Fruit fly (Drosophila melanogaster): Measurements from ENCODE around the gene CG33702.

- TF ChIP-seq Mnt (GFP tag; optimal IDR thresholded peaks at IDR 0.05) (no peak), cic (GFP tag; optimal IDR thresholded peaks at IDR 0.05) (no peak), kay (GFP tag; ENCODE audit: borderline replicate concordance) (no peak), tj (GFP tag; optimal IDR thresholded peaks at IDR 0.05) (no peak), toe (GFP tag; optimal IDR thresholded peaks at IDR 0.05) (no peak), cnc (optimal IDR thresholded peaks at IDR 0.05) (no peak), Crg-1 (GFP tag; optimal IDR thresholded peaks at IDR 0.05) (no peak), ovo (GFP tag; optimal IDR thresholded peaks at IDR 0.05) (no peak), CG12768 (GFP tag; optimal IDR thresholded peaks at IDR 0.05) (no peak)
These were observed 21.1 kb downstream of the CG33702 start, which contains the start of gene CG32037 for dm6 chr3L:9492115-9492514.
